Worm (Caenorhabditis elegans) whole organism, early embryonic: Measurements from ENCODE around the gene gvd-1.
"Not testable (repeated sequence)": the region's sequence is repeated elsewhere in the genome, so short reads cannot be mapped to it uniquely, and the experiment has no call there.

Experiments
- B0310.2 ChIP-seq: sonication (generic microtip); optimal IDR thresholded peaks from 2 replicates; lab custom pipeline; 2016; ENCODE audit warnings: mild to moderate bottlenecking, missing genetic modification characterization, missing compliant biosample characterization
- F13C5.2 ChIP-seq: sonication (generic microtip); optimal IDR thresholded peaks from 2 replicates; lab custom pipeline; 2017; ENCODE audit warnings: mild to moderate bottlenecking, missing genetic modification characterization, inconsistent platforms, missing compliant biosample characterization
- ama-1 ChIP-seq: fragments of 150-350 bp; optimal IDR thresholded peaks from 2 replicates; lab custom pipeline; 2014
- ceh-13 ChIP-seq: fragments of 200-800 bp; sonication (Bioruptor generic); optimal IDR thresholded peaks from 2 replicates; lab custom pipeline; 2018; ENCODE audit warnings: mild to moderate bottlenecking, missing genetic modification characterization, missing compliant biosample characterization
- ets-7 ChIP-seq: sonication (generic microtip); optimal IDR thresholded peaks from 2 replicates; lab custom pipeline; 2016; ENCODE audit warnings: missing genotype, missing genetic modification characterization, missing compliant biosample characterization
- hmg-4 ChIP-seq: fragments of 200-800 bp; sonication (Bioruptor generic); optimal IDR thresholded peaks from 2 replicates; lab custom pipeline; 2018; ENCODE audit warnings: mild to moderate bottlenecking, missing genetic modification characterization, missing compliant biosample characterization
- hnd-1 ChIP-seq: sonication (generic microtip); optimal IDR thresholded peaks from 2 replicates; lab custom pipeline; 2016; ENCODE audit warnings: missing genetic modification characterization, missing compliant biosample characterization
- pes-1 ChIP-seq: fragments of 200-800 bp; sonication (Bioruptor generic); IDR thresholded peaks from 2 replicates; pipeline ENCODE4 v1.3.6; 2022; ENCODE audit warnings: missing genetic modification reagents, missing genetic modification characterization, missing compliant biosample characterization
- scrt-1 ChIP-seq: fragments of 200-800 bp; sonication (Bioruptor generic); IDR thresholded peaks from 2 replicates; pipeline ENCODE4 v1.3.6; 2022; ENCODE audit warnings: missing genetic modification characterization, missing compliant biosample characterization
- sea-1 ChIP-seq: fragments of 200-800 bp; sonication (Bioruptor generic); conservative IDR thresholded peaks from 2 replicates; pipeline ENCODE4 v1.3.6; 2022; ENCODE audit warnings: missing genetic modification characterization, missing compliant biosample characterization
- tbx-11 ChIP-seq: fragments of 200-800 bp; sonication (Bioruptor generic); IDR thresholded peaks from 2 replicates; pipeline ENCODE4 v1.3.6; 2022; ENCODE audit warnings: missing genetic modification characterization, missing compliant biosample characterization
- tbx-37 ChIP-seq: fragments of 200-800 bp; sonication (Bioruptor generic); conservative IDR thresholded peaks from 2 replicates; pipeline ENCODE4 v1.3.6; 2022; ENCODE audit warnings: missing genetic modification reagents, missing genetic modification characterization, missing compliant biosample characterization
- tra-4 ChIP-seq: sonication (generic microtip); optimal IDR thresholded peaks from 2 replicates; lab custom pipeline; 2017; ENCODE audit warnings: missing genetic modification characterization, missing compliant biosample characterization

ce11 chrII:454646-455045 lies 3.0 kb downstream of the gvd-1 start, which contains the start of gene W10D9.1:
- TF ChIP-seq ama-1 (lab: Kevin White, UChicago); ets-7 (tag; lab: Kevin White, UChicago); tbx-37; B0310.2; F13C5.2 (tag; lab: Kevin White, UChicago); hmg-4; hnd-1 (tag; lab: Kevin White, UChicago); ceh-13 (GFP tag; lab: Kevin White, UChicago); tbx-11; scrt-1 (GFP tag; lab: Robert Waterston, UW); tra-4 (tag; lab: Kevin White, UChicago); sea-1 (GFP tag; lab: Robert Waterston, UW); pes-1 (GFP tag; lab: Robert Waterston, UW): not testable (repeated sequence)
